Fruit fly (Drosophila melanogaster) whole organism, embryonic: Measurements from ENCODE around the gene rec.

ENCODE experiments used
- Adf1 ChIP-seq: fragments of 200-800 bp; sonication (Bioruptor generic); IDR thresholded peaks from 2 replicates; pipeline ENCODE4 v1.3.6; 2022; ENCODE audit warnings: missing biosample characterization, missing genetic modification characterization
- B-H1 ChIP-seq: fragments of 200-800 bp; sonication (Bioruptor generic); IDR thresholded peaks from 3 replicates; pipeline ENCODE4 v1.3.6; 2022; ENCODE audit warnings: missing biosample characterization, missing genetic modification characterization
- B-H2 ChIP-seq: fragments of 200-800 bp; sonication (Bioruptor generic); optimal IDR thresholded peaks from 2 replicates; lab custom pipeline; 2018; ENCODE audit warnings: missing biosample characterization, mild to moderate bottlenecking, missing genetic modification characterization
- BtbVII ChIP-seq: fragments of 200-800 bp; sonication (Bioruptor generic); optimal IDR thresholded peaks from 3 replicates; lab custom pipeline; 2017; ENCODE audit warnings: missing biosample characterization, mild to moderate bottlenecking, missing genetic modification characterization
- CG10654 ChIP-seq: fragments of 200-800 bp; sonication (Bioruptor generic); optimal IDR thresholded peaks from 2 replicates; lab custom pipeline; 2016; ENCODE audit warnings: missing biosample characterization, missing genetic modification characterization
- CG15514 ChIP-seq: fragments of 200-800 bp; sonication (Bioruptor generic); optimal IDR thresholded peaks from 3 replicates; lab custom pipeline; 2017; ENCODE audit warnings: missing biosample characterization, missing genetic modification characterization, mild to moderate bottlenecking, moderate library complexity, missing genetic modification reagents
- CG17328 ChIP-seq: fragments of 200-800 bp; sonication (Bioruptor generic); IDR thresholded peaks from 2 replicates; pipeline ENCODE4 v1.3.6; 2022; ENCODE audit warnings: missing biosample characterization, missing genetic modification characterization
- CG2889 ChIP-seq: fragments of 200-800 bp; sonication (Bioruptor generic); IDR thresholded peaks from 3 replicates; pipeline ENCODE4 v1.3.6; 2022; ENCODE audit warnings: missing biosample characterization, missing genetic modification characterization
- CG33213 ChIP-seq: fragments of 200-800 bp; sonication (Bioruptor generic); optimal IDR thresholded peaks from 3 replicates; lab custom pipeline; 2016; ENCODE audit warnings: missing biosample characterization, missing genetic modification characterization
- CG3838 ChIP-seq: fragments of 200-800 bp; sonication (Bioruptor generic); optimal IDR thresholded peaks from 3 replicates; lab custom pipeline; 2016; ENCODE audit warnings: missing biosample characterization, missing genetic modification characterization
- CG6272 ChIP-seq: fragments of 200-800 bp; sonication (Bioruptor generic); IDR thresholded peaks from 2 replicates; pipeline ENCODE4 v1.3.6; 2022; ENCODE audit warnings: missing biosample characterization, missing genetic modification characterization
- CG6813 ChIP-seq: fragments of 200-800 bp; sonication (Bioruptor generic); optimal IDR thresholded peaks from 2 replicates; lab custom pipeline; 2017; ENCODE audit warnings: missing biosample characterization, missing genetic modification characterization, mild to moderate bottlenecking, moderate library complexity, missing genetic modification reagents
- CG8089 ChIP-seq: fragments of 200-800 bp; sonication (Bioruptor generic); optimal IDR thresholded peaks from 3 replicates; lab custom pipeline; 2016; ENCODE audit warnings: missing biosample characterization, missing genetic modification characterization
- CG9215 ChIP-seq: fragments of 200-800 bp; sonication (Bioruptor generic); IDR thresholded peaks from 2 replicates; pipeline ENCODE4 v1.3.6; 2022; ENCODE audit warnings: missing biosample characterization, missing genetic modification characterization
- CrebB ChIP-seq: fragments of 200-800 bp; sonication (Bioruptor generic); optimal IDR thresholded peaks from 3 replicates; lab custom pipeline; 2018; ENCODE audit warnings: missing biosample characterization, mild to moderate bottlenecking, missing genetic modification characterization
- Dref ChIP-seq: fragments of 200-800 bp; sonication (Bioruptor generic); IDR thresholded peaks from 2 replicates; pipeline ENCODE4 v1.3.6; 2022; ENCODE audit warnings: missing biosample characterization, missing genetic modification characterization
- Eip74EF ChIP-seq, 2 experiments: fragments of 200-800 bp in 1 of 2; fragments of >200 bp in 1 of 2; sonication (Bioruptor generic) in 1 of 2; optimal IDR thresholded peaks; 2 replicates each; lab custom pipeline; 2017 to 2019; ENCODE audit warnings: missing biosample characterization in 2 of 2, missing genetic modification characterization in 2 of 2, mild to moderate bottlenecking in 1 of 2, moderate library complexity in 1 of 2
- Ets97D ChIP-seq: fragments of 200-800 bp; sonication (Bioruptor generic); optimal IDR thresholded peaks from 3 replicates; lab custom pipeline; 2016; ENCODE audit warnings: missing biosample characterization, missing genetic modification characterization
- GATAe ChIP-seq: fragments of 200-800 bp; sonication (Bioruptor generic); conservative IDR thresholded peaks from 2 replicates; pipeline ENCODE4 v1.3.6; 2022; ENCODE audit warnings: missing biosample characterization, missing genetic modification characterization
- HLHmδ ChIP-seq: fragments of 200-800 bp; sonication (Bioruptor generic); optimal IDR thresholded peaks from 2 replicates; lab custom pipeline; 2018; ENCODE audit warnings: missing biosample characterization, mild to moderate bottlenecking, missing genetic modification characterization, moderate library complexity
- Hand ChIP-seq: fragments of 200-800 bp; sonication (Bioruptor generic); optimal IDR thresholded peaks from 2 replicates; lab custom pipeline; 2017; ENCODE audit warnings: mild to moderate bottlenecking, missing biosample characterization, missing genetic modification reagents, missing genetic modification characterization
- HmgZ ChIP-seq: fragments of 200-800 bp; sonication (Bioruptor generic); optimal IDR thresholded peaks from 2 replicates; lab custom pipeline; 2018; ENCODE audit warnings: missing biosample characterization, mild to moderate bottlenecking, missing genetic modification characterization
- Mad ChIP-seq: fragments of 200-800 bp; sonication (Bioruptor generic); optimal IDR thresholded peaks from 2 replicates; lab custom pipeline; 2016; ENCODE audit warnings: missing biosample characterization, missing genetic modification characterization
- Mrtf ChIP-seq: fragments of 200-800 bp; sonication (Bioruptor generic); IDR thresholded peaks from 3 replicates; pipeline ENCODE4 v1.3.6; 2022; ENCODE audit warnings: missing biosample characterization, missing genetic modification characterization
- NC2α ChIP-seq: fragments of 200-800 bp; sonication (Bioruptor generic); optimal IDR thresholded peaks from 2 replicates; lab custom pipeline; 2016; ENCODE audit warnings: missing biosample characterization, missing genetic modification characterization
- NfI ChIP-seq: fragments of 200-800 bp; sonication (Bioruptor generic); optimal IDR thresholded peaks from 3 replicates; lab custom pipeline; 2018; ENCODE audit warnings: missing biosample characterization, mild to moderate bottlenecking, missing genetic modification characterization, moderate library complexity
- Side ChIP-seq: fragments of 200-800 bp; sonication (Bioruptor generic); optimal IDR thresholded peaks from 2 replicates; lab custom pipeline; 2016; ENCODE audit warnings: missing biosample characterization, missing genetic modification characterization
- Six4 ChIP-seq: fragments of 200-800 bp; sonication (Bioruptor generic); optimal IDR thresholded peaks from 2 replicates; lab custom pipeline; 2016; ENCODE audit warnings: missing biosample characterization, missing genetic modification characterization
- Sox100B ChIP-seq: fragments of 200-800 bp; sonication (Bioruptor generic); optimal IDR thresholded peaks from 3 replicates; lab custom pipeline; 2018; ENCODE audit warnings: missing biosample characterization, mild to moderate bottlenecking, missing genetic modification characterization
- Stat92E ChIP-seq, 3 experiments: fragments of >200 bp in 2 of 3; fragments of 200-800 bp in 1 of 3; sonication (Bioruptor generic) in 1 of 3; optimal IDR thresholded peaks; 2 replicates each; lab custom pipeline; 2017 to 2019; ENCODE audit warnings: missing biosample characterization in 3 of 3, missing genetic modification characterization in 3 of 3, mild to moderate bottlenecking in 1 of 3, moderate library complexity in 1 of 3
- Tbp ChIP-seq: fragments of >200 bp; optimal IDR thresholded peaks from 2 replicates; lab custom pipeline; 2018; ENCODE audit warnings: missing biosample characterization, missing genetic modification characterization
- Usf ChIP-seq: fragments of 200-800 bp; sonication (Bioruptor generic); optimal IDR thresholded peaks from 2 replicates; lab custom pipeline; 2017; ENCODE audit warnings: missing genotype, missing biosample characterization, missing genetic modification characterization
- al ChIP-seq: fragments of 200-800 bp; sonication (Bioruptor generic); IDR thresholded peaks from 2 replicates; pipeline ENCODE4 v1.3.6; 2022; ENCODE audit warnings: missing biosample characterization, missing genetic modification characterization
- ase ChIP-seq: fragments of 200-800 bp; sonication (Bioruptor generic); IDR thresholded peaks from 3 replicates; pipeline ENCODE4 v1.3.6; 2022; ENCODE audit warnings: missing biosample characterization, missing genetic modification characterization
- bbx ChIP-seq: fragments of 200-800 bp; sonication (Bioruptor generic); IDR thresholded peaks from 2 replicates; pipeline ENCODE4 v1.3.6; 2022; ENCODE audit warnings: missing biosample characterization, missing genetic modification characterization; ENCODE audit not compliant: partially characterized antibody
- chm ChIP-seq: fragments of 200-800 bp; sonication (Bioruptor generic); IDR thresholded peaks from 2 replicates; pipeline ENCODE4 v1.3.6; 2022; ENCODE audit warnings: missing biosample characterization, missing genetic modification characterization
- ems ChIP-seq: fragments of 200-800 bp; sonication (Bioruptor generic); optimal IDR thresholded peaks from 3 replicates; lab custom pipeline; 2016; ENCODE audit warnings: missing biosample characterization, missing genetic modification characterization
- en ChIP-seq: fragments of 200-800 bp; sonication (Bioruptor generic); optimal IDR thresholded peaks from 2 replicates; lab custom pipeline; 2016; ENCODE audit warnings: missing biosample characterization, missing genetic modification characterization
- eve ChIP-seq, 2 experiments: fragments of >200 bp; optimal IDR thresholded peaks; 2 replicates each; lab custom pipeline; 2017; ENCODE audit warnings: missing biosample characterization in 2 of 2, missing genetic modification characterization in 2 of 2
- gem ChIP-seq: fragments of 200-800 bp; sonication (Bioruptor generic); optimal IDR thresholded peaks from 2 replicates; lab custom pipeline; 2019; ENCODE audit warnings: missing biosample characterization, mild to moderate bottlenecking, missing genetic modification characterization, moderate library complexity
- hbn ChIP-seq: fragments of 200-800 bp; sonication (Bioruptor generic); IDR thresholded peaks from 2 replicates; pipeline ENCODE4 v1.3.6; 2022; ENCODE audit warnings: missing biosample characterization, missing genetic modification characterization; ENCODE audit not compliant: partially characterized antibody
- ind ChIP-seq: fragments of 200-800 bp; sonication (Bioruptor generic); optimal IDR thresholded peaks from 3 replicates; lab custom pipeline; 2016; ENCODE audit warnings: missing biosample characterization, missing genetic modification characterization
- kay ChIP-seq: fragments of 200-800 bp; sonication (Bioruptor generic); optimal IDR thresholded peaks from 2 replicates; lab custom pipeline; 2016; ENCODE audit warnings: missing biosample characterization, missing genetic modification characterization
- ken ChIP-seq: fragments of 200-800 bp; sonication (Bioruptor generic); IDR thresholded peaks from 3 replicates; pipeline ENCODE4 v1.3.6; 2022; ENCODE audit warnings: missing biosample characterization, missing genetic modification characterization
- klu ChIP-seq: fragments of 200-800 bp; sonication (Bioruptor generic); IDR thresholded peaks from 2 replicates; pipeline ENCODE4 v1.3.6; 2022; ENCODE audit warnings: missing biosample characterization, missing genetic modification characterization
- lov ChIP-seq, 2 experiments: fragments of 200-800 bp in 1 of 2; fragments of >200 bp in 1 of 2; sonication (Bioruptor generic) in 1 of 2; IDR thresholded peaks in 1 of 2; optimal IDR thresholded peaks in 1 of 2; 2 replicates in 1 of 2; 3 replicates in 1 of 2; pipeline versions ENCODE4 v1.3.6 to Lab custom; 2017 to 2022; ENCODE audit warnings: missing biosample characterization in 1 of 2, missing genetic modification characterization in 1 of 2
- nerfin-1 ChIP-seq: fragments of 200-800 bp; sonication (Bioruptor generic); optimal IDR thresholded peaks from 3 replicates; lab custom pipeline; 2019; ENCODE audit warnings: missing biosample characterization, mild to moderate bottlenecking, missing genetic modification characterization, moderate library complexity
- phol ChIP-seq: fragments of 200-800 bp; sonication (Bioruptor generic); optimal IDR thresholded peaks from 3 replicates; lab custom pipeline; 2018; ENCODE audit warnings: missing biosample characterization, mild to moderate bottlenecking, missing genetic modification characterization, moderate library complexity
- run ChIP-seq: fragments of 200-800 bp; sonication (Bioruptor generic); optimal IDR thresholded peaks from 3 replicates; lab custom pipeline; 2018; ENCODE audit warnings: missing biosample characterization, mild to moderate bottlenecking, missing genetic modification characterization
- slp2 ChIP-seq: fragments of 200-800 bp; sonication (Bioruptor generic); optimal IDR thresholded peaks from 2 replicates; lab custom pipeline; 2016; ENCODE audit warnings: missing biosample characterization, missing genetic modification characterization
- trh ChIP-seq: fragments of 200-800 bp; sonication (Bioruptor generic); optimal IDR thresholded peaks from 2 replicates; lab custom pipeline; 2016; ENCODE audit warnings: missing biosample characterization, missing genetic modification characterization

Gene rec

dm6 chr3R:15793372-15793802 lies 39.0 kb downstream of the rec start, which contains the start of gene nsl1 (continued):
- TF ChIP-seq klu (GFP tag; lab: Robert Waterston, UW): no peak
- no peak for TF ChIP-seq lov (optimal IDR thresholded peaks at IDR 0.05; lab: Kevin White, UChicago)
- TF ChIP-seq lov (GFP tag; IDR thresholded peaks at IDR 0.05; lab: Robert Waterston, UW): 0 out of 3 replicates have a peak, but pooled peaks have one; percentile 5
- peak; percentile 84 for TF ChIP-seq Dref (GFP tag; lab: Robert Waterston, UW)
- no peak for TF ChIP-seq trh (GFP tag; lab: Kevin White, UChicago)
- TF ChIP-seq NfI: peak; percentile 42
- no peak for TF ChIP-seq Usf (GFP tag; lab: Kevin White, UChicago)
- peak; percentile 48 for TF ChIP-seq CG9215
- TF ChIP-seq Eip74EF (GFP tag; optimal IDR thresholded peaks at IDR 0.05; lab: Kevin White, UChicago): no peak
- TF ChIP-seq CG8089 (GFP tag; lab: Kevin White, UChicago): no peak
- no peak for TF ChIP-seq CG33213
- no peak for TF ChIP-seq slp2
- TF ChIP-seq Side: no peak
- TF ChIP-seq hbn (GFP tag; lab: Robert Waterston, UW): peak; percentile 93
- no peak for TF ChIP-seq Hand (GFP tag; lab: Kevin White, UChicago)
- peak; percentile 9 for TF ChIP-seq Six4 (GFP tag; lab: Kevin White, UChicago)
- TF ChIP-seq CG6813: peak; percentile 4
- peak; percentile 32 for TF ChIP-seq ind (GFP tag; lab: Kevin White, UChicago)
- TF ChIP-seq Stat92E (GFP tag; optimal IDR thresholded peaks at IDR 0.05; lab: Kevin White, UChicago): no peak
- no peak for TF ChIP-seq Tbp (GFP tag; lab: Kevin White, UChicago)
- no peak for TF ChIP-seq en (GFP tag; lab: Kevin White, UChicago)
- TF ChIP-seq CG10654 (GFP tag; lab: Kevin White, UChicago): peak; percentile 19
- peak; percentile 28 for TF ChIP-seq nerfin-1 (tag; lab: Kevin White, UChicago)
- no peak; the same call in 1 of the 2 replicates for TF ChIP-seq chm (GFP tag; lab: Robert Waterston, UW)
- no peak for TF ChIP-seq NC2α (GFP tag; lab: Kevin White, UChicago)
- 0 out of 2 replicates have a peak, but pooled peaks have one; percentile 29 for TF ChIP-seq al (GFP tag; lab: Robert Waterston, UW)
- peak; percentile 47; the same call in 1 of the 2 replicates for TF ChIP-seq CG17328
- TF ChIP-seq HLHmδ (GFP tag; lab: Kevin White, UChicago): no peak
- peak; percentile 61 for TF ChIP-seq HmgZ
- no peak for TF ChIP-seq B-H1 (GFP tag; lab: Robert Waterston, UW)
- TF ChIP-seq ems (GFP tag; lab: Kevin White, UChicago): peak; percentile 20
- TF ChIP-seq B-H2: no peak
- no peak for TF ChIP-seq ken (GFP tag; lab: Robert Waterston, UW)
- TF ChIP-seq CG3838 (GFP tag; lab: Kevin White, UChicago): no peak
- peak; percentile 62 for TF ChIP-seq phol (tag; lab: Kevin White, UChicago)
- no peak for TF ChIP-seq CG2889 (GFP tag; lab: Robert Waterston, UW)
- TF ChIP-seq gem (tag; lab: Kevin White, UChicago): peak; percentile 33
- TF ChIP-seq CrebB (tag; lab: Kevin White, UChicago): no peak
- no peak for TF ChIP-seq run (tag; lab: Kevin White, UChicago)
- TF ChIP-seq GATAe: no peak; the same call in 1 of the 2 replicates
- no peak for TF ChIP-seq Mrtf (GFP tag; lab: Robert Waterston, UW)
- peak; percentile 71 for TF ChIP-seq CG15514 (GFP tag; lab: Kevin White, UChicago)
- peak; percentile 63 for TF ChIP-seq CG6272
- TF ChIP-seq bbx (GFP tag; lab: Robert Waterston, UW): peak; percentile 96
- no peak for TF ChIP-seq Mad
- no peak for TF ChIP-seq Sox100B (GFP tag; lab: Kevin White, UChicago)
- no peak for TF ChIP-seq kay (GFP tag; lab: Kevin White, UChicago)
- no peak for TF ChIP-seq eve (GFP tag; optimal IDR thresholded peaks at IDR 0.05; lab: Kevin White, UChicago)
- TF ChIP-seq Ets97D (GFP tag; lab: Kevin White, UChicago): peak; percentile 66
- TF ChIP-seq BtbVII: no peak
- TF ChIP-seq Adf1 (GFP tag; lab: Robert Waterston, UW): peak; percentile 81
- TF ChIP-seq ase (GFP tag; lab: Robert Waterston, UW): 0 out of 3 replicates have a peak, but pooled peaks have one; percentile 25
